Fruit fly (Drosophila melanogaster): Measurements from ENCODE around the gene CG7632.

The CG7632 gene

dm6 chr3L:21304400-21304799, at the start of gene CG7632, which contains the start of gene CG11309 (continued):
- TF ChIP-seq emc (GFP tag; optimal IDR thresholded peaks at IDR 0.05) (peak; percentile 96), H15 (GFP tag; IDR thresholded peaks at IDR 0.05) (peak; percentile 96), wek (GFP tag; optimal IDR thresholded peaks at IDR 0.05) (peak; percentile 98), CG12299 (tag; optimal IDR thresholded peaks at IDR 0.05) (peak; percentile 100), D19B (GFP tag; optimal IDR thresholded peaks at IDR 0.05) (peak; percentile 95), Hmr (GFP tag; optimal IDR thresholded peaks at IDR 0.05) (peak; percentile 100), CG16815 (GFP tag; optimal IDR thresholded peaks at IDR 0.05) (peak; percentile 92), YL-1 (GFP tag; optimal IDR thresholded peaks at IDR 0.05) (peak; percentile 99), CG9876 (GFP tag; optimal IDR thresholded peaks at IDR 0.05) (peak; percentile 94), corto (GFP tag; optimal IDR thresholded peaks at IDR 0.05) (peak; percentile 99), CG8388 (GFP tag; optimal IDR thresholded peaks at IDR 0.05) (peak; percentile 100), kay (GFP tag; optimal IDR thresholded peaks at IDR 0.05) (peak; percentile 97), yki (optimal IDR thresholded peaks at IDR 0.05) (peak; percentile 57), CG10565 (GFP tag; optimal IDR thresholded peaks at IDR 0.05) (peak; percentile 97), CG14860 (GFP tag; IDR thresholded peaks at IDR 0.05; ENCODE audit: partially characterized antibody) (no peak), crp (GFP tag; optimal IDR thresholded peaks at IDR 0.05) (peak; percentile 58 to 88), CG6254 (GFP tag; optimal IDR thresholded peaks at IDR 0.05) (peak; percentile 98), ind (GFP tag; optimal IDR thresholded peaks at IDR 0.05) (peak; percentile 98), lbe (GFP tag; optimal IDR thresholded peaks at IDR 0.05) (peak; percentile 99), ken (GFP tag; IDR thresholded peaks at IDR 0.05) (peak; percentile 97), CG31441 (GFP tag; IDR thresholded peaks at IDR 0.05) (peak; percentile 100), TFAM (GFP tag; optimal IDR thresholded peaks at IDR 0.05) (peak; percentile 96), pho (GFP tag; optimal IDR thresholded peaks at IDR 0.05) (peak; percentile 98), Meics (GFP tag; optimal IDR thresholded peaks at IDR 0.05) (peak; percentile 99), chinmo (GFP tag; IDR thresholded peaks at IDR 0.05; ENCODE audit: partially characterized antibody) (no peak), HLHmδ (GFP tag; optimal IDR thresholded peaks at IDR 0.05) (peak; percentile 18), Max (GFP tag; optimal IDR thresholded peaks at IDR 0.05) (peak; percentile 99), dati (GFP tag; IDR thresholded peaks at IDR 0.05) (peak; percentile 95), gcm2 (GFP tag; optimal IDR thresholded peaks at IDR 0.05) (peak; percentile 96), eyg (GFP tag; optimal IDR thresholded peaks at IDR 0.05) (peak; percentile 98), onecut (GFP tag; IDR thresholded peaks at IDR 0.05) (peak; percentile 98), cato (GFP tag; optimal IDR thresholded peaks at IDR 0.05; ENCODE audit: borderline replicate concordance) (peak; percentile 98), Stat92E (GFP tag; optimal IDR thresholded peaks at IDR 0.05) (peak in 1 of 3 experiments; percentile 99), fd96Cb (tag; optimal IDR thresholded peaks at IDR 0.05) (peak; percentile 99), Dbx (GFP tag; IDR thresholded peaks at IDR 0.05) (peak; percentile 98), tx (GFP tag; optimal IDR thresholded peaks at IDR 0.05) (peak; percentile 97), CG4328 (GFP tag; optimal IDR thresholded peaks at IDR 0.05) (peak; percentile 100), tll (GFP tag; optimal IDR thresholded peaks at IDR 0.05) (peak in 1 of 2 experiments; percentile 86), ash1 (GFP tag; optimal IDR thresholded peaks at IDR 0.05) (peak; percentile 98), chif (GFP tag; optimal IDR thresholded peaks at IDR 0.05) (peak; percentile 98 to 99), CG17912 (GFP tag; optimal IDR thresholded peaks at IDR 0.05) (peak; percentile 99), Gug (GFP tag; IDR thresholded peaks at IDR 0.05) (peak; percentile 72; the same call in 3 of the 4 replicates), CG2712 (tag; optimal IDR thresholded peaks at IDR 0.05) (peak; percentile 100), CG13894 (tag; optimal IDR thresholded peaks at IDR 0.05) (peak; percentile 99), br (optimal IDR thresholded peaks at IDR 0.05) (no peak), Ptx1 (GFP tag; IDR thresholded peaks at IDR 0.05) (peak; percentile 96), sens-2 (GFP tag; IDR thresholded peaks at IDR 0.05) (peak; percentile 99), Gsc (GFP tag; IDR thresholded peaks at IDR 0.05) (peak; percentile 61; the same call in 1 of the 2 replicates), ERR (GFP tag; optimal IDR thresholded peaks at IDR 0.05) (peak; percentile 98), CG15601 (tag; optimal IDR thresholded peaks at IDR 0.05) (peak; percentile 99)
